Fruit fly (Drosophila melanogaster) ovary, adult (tissue): Measurements from ENCODE around the gene CG43251.
A peak's percentile ranks its signal among the peaks of the same experiment; 100 is the strongest.

ENCODE experiments used
- CG17801 ChIP-seq: fragments of 200-800 bp; optimal IDR thresholded peaks from 2 replicates; lab custom pipeline; 2019; ENCODE audit warnings: missing biosample characterization, mild to moderate bottlenecking, missing genetic modification characterization, moderate library complexity; ENCODE audit not compliant: partially characterized antibody

The CG43251 gene

DNA sequence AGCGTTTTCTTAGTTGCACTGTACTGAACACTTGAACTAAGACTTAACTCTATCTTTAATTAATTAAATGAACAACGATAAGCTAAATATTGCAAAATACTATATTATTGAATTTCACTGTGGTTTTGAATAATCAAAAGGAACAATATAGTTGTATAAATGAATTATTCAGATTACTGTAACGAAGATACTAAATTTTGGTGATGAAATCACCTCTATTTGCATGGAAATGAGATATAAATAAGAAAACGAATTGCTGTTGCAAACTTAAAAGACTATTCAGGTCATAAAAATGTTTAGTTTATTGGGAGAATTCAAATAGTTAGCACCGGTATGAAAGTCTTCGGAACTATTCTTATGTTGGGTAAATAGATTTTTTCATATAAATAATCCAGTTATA, at the start of gene CG43251:
TSS of gene CG43251 (plus strand) at position 301 of the 400 bp plus-strand sequence.
- no peak for TF ChIP-seq CG17801 (GFP tag; lab: Kevin White, UChicago)

DNA sequence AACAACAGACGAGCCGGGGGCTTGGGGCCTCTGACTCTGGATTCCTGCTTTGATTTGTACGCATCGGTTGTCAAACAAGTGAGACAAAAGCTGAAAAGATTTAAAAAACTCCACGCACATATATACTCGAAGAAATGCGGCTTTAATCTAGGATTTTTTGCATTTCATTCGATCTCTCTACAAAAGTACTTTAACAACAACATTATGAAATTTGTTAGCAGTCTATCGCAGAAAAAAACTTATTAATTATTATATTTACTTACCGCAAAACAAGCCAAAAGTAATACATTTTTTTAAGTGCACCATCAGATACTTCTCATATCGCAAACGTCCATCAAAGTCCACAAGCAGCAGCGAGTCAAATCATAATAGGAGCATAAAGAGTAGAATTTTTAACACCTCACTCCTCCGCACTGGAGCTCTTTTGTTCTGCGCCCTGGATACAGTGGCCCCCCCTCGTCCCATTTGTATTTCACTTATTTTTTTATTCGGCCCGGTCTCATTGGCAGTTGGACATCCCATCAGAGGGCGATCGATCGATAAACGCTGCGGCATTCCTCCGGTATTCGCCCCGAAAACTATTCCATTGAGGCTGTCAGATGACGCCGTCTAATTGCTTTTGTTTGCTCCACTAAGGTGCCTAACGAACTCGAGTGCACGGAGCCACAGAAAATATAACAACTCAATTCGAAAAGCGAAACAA, 48.1 kb upstream of the CG43251 start:
- TF ChIP-seq CG17801 (GFP tag; lab: Kevin White, UChicago), result no peak

dm6 chr3L:20711397-20711796, 47.3 kb upstream of the CG43251 start:
- no peak for TF ChIP-seq CG17801 (GFP tag; lab: Kevin White, UChicago)

dm6 chr3L:20713800-20714199, 44.9 kb upstream of the CG43251 start, which contains the start of gene CG34260:
TSS of gene CG34260 (plus strand) at chr3L:20714100.
- TF ChIP-seq CG17801 (GFP tag; lab: Kevin White, UChicago), result no peak

dm6 chr3L:20719100-20719499, 39.6 kb upstream of the CG43251 start, which contains the start of gene cmpy:
TSS of gene cmpy (minus strand) at chr3L:20719200.
- no peak for TF ChIP-seq CG17801 (GFP tag; lab: Kevin White, UChicago)

DNA sequence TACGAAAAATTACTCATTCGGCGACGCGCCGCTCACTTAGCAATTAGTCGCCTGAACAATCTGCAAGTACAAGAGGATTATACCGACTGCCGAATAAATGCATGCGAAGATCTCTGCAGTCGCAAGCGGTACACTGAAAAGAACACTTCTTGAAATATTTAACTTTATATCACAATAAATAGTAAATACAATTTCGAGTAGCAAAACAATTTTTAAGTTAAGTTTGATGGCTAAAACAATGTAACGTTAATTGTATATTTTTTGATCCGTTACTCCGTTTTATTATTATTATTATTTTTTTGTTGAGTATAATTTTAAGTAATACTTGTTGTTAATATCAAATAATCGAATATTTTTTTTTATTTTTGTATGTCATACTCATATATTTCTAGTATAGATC, 29.3 kb upstream of the CG43251 start:
- peak; percentile 27 for TF ChIP-seq CG17801 (GFP tag; lab: Kevin White, UChicago)

DNA sequence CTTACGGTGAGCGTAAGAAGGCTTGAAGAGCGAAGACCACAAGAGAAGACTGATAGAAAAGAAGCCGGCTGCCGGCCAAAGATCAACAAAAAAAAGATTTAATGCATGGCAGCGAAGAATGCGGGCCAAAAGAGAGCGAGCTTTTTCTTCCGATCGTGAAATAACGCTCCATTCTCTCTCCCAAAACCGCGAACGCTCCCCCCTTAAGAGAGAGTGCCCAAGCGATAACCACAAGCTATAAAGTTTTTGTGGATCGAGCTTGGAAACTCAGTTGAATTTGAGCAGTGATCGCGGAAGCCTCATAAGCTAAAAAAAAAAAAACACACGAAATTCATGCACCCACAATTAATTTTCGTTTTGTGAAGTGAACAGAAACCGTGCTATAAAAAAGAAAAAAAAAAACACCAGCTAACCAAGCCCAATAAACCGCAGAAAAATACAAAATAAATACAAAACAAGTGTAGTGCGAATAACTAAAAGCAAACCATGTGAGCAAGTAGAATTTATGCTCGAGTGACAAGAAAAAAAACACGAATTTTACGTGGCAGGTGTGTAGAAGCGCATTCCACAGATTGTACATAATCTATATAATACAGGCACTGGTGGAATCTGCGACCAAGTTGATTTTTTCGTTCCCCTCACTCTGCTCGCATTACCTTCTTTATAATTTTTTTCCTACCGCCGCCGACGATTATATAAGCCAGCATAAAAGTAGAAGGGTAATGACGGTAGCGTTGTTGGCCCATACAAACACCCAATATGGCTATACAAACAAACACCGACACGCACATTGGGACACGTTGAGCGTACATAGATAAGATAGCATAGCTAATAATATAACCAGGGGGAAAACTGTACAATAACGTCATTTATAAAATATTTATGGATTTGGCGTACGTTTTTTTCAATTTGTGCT, 28.1 kb upstream of the CG43251 start, which contains the start of gene CG13252:
TSS of gene CG13252 (plus strand) at position 269 of the 916 bp plus-strand sequence.
- TF ChIP-seq CG17801 (GFP tag; lab: Kevin White, UChicago), result peak; percentile 78

DNA sequence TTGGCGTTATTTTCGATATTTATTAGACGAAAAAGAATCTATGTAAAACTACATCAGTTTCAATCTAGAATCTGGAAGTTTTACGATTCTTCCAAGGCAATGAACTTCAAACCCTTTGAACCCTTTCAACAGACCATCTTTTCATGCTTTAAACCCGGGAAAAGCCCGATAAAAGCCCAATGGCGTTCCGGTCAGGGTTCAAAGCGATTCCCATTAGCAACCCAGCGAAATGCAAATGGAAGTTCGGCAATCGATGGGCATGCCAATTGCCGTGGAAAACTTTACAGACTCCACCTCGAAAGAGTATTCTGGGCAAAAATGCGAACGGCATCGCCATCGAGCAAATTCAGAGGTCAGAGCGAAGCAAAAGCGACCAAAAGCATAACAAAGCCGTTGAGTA, 26.2 kb upstream of the CG43251 start:
- TF ChIP-seq CG17801 (GFP tag; lab: Kevin White, UChicago), result no peak

- TF ChIP-seq CG17801 (GFP tag; lab: Kevin White, UChicago), result no peak
Observed at dm6 chr3L:20733530-20734257, 25.0 kb upstream of the CG43251 start.

DNA sequence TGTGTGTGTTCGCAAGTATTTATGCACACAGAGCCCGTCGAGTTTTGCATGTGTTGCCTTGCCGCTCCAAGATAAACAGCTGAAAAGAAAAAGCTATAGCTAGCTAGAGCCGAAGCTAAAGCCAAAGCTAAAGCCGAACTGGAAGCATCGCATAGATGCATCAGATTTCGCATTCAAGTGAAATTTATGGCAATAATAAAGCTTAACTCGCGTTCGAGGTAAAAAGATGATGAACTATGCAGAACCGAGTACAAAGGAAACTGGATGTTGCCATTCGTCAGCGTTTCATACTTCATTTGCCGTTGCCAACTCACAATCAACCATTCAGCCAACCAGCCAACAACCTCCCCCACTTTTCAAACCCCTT, 24.4 kb upstream of the CG43251 start:
- TF ChIP-seq CG17801 (GFP tag; lab: Kevin White, UChicago), result no peak

dm6 chr3L:20736266-20736665, 22.4 kb upstream of the CG43251 start:
- TF ChIP-seq CG17801 (GFP tag; lab: Kevin White, UChicago), result no peak

- no peak for TF ChIP-seq CG17801 (GFP tag; lab: Kevin White, UChicago)
Observed at dm6 chr3L:20737346-20737745, 21.3 kb upstream of the CG43251 start.

dm6 chr3L:20739414-20739813, 19.3 kb upstream of the CG43251 start, which contains the start of gene Gr77a:
TSS of gene Gr77a (minus strand) at chr3L:20739430.
- TF ChIP-seq CG17801 (GFP tag; lab: Kevin White, UChicago), result no peak

DNA sequence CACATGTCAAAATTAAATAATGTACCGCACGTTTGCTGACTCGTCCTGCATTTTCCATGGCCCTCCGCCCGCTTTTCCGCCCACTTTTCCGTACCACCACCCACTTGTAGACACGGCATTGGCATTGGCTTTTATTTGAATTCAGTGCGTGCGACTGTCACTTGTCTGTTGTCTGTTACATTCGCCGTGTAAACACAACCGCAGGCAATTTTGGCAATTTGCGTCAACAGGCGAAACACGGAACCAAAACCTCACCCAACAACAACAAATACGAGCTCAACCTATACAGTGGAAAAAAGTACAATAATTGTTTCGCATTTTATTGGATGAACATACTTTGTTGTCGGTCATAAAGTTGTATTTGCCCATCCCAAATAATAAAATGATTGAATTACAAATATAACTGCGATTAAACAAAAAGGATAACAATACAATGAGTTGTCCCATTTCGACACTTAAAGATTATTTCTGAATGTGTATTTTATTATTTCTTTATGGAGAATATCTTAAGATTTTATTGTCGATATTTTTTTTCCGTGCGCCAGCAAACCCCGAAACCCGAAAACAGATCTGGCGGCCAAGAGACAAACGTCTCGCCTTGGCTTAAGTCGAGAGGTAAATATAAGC, 11.3 kb upstream of the CG43251 start:
- TF ChIP-seq CG17801 (GFP tag; lab: Kevin White, UChicago), result no peak
